Worm (Caenorhabditis elegans) whole organism, L1 larva: ENCODE results near the gene ZK1320.7.

ENCODE experiments used
- aha-1 ChIP-seq: fragments of 150-350 bp; optimal IDR thresholded peaks from 2 replicates; lab custom pipeline; 2014; ENCODE audit warnings: missing biosample characterization, missing genetic modification characterization
- aly-2 ChIP-seq: fragments of 150-350 bp; optimal IDR thresholded peaks from 2 replicates; lab custom pipeline; 2014; ENCODE audit warnings: missing biosample characterization, missing genetic modification characterization
- ama-1 ChIP-seq: fragments of 150-350 bp; optimal IDR thresholded peaks from 2 replicates; lab custom pipeline; 2014
- ceh-8 ChIP-seq: fragments of 200-800 bp; sonication (Bioruptor generic); optimal IDR thresholded peaks from 2 replicates; lab custom pipeline; 2018; ENCODE audit warnings: mild to moderate bottlenecking, missing genetic modification characterization, moderate library complexity, missing compliant biosample characterization
- ceh-82 ChIP-seq, 3 experiments: fragments of 150-350 bp in 1 of 3; sonication (generic microtip) in 2 of 3; optimal IDR thresholded peaks; 2 replicates each; lab custom pipeline; 2014 to 2017; ENCODE audit warnings: missing biosample characterization in 3 of 3, missing genetic modification characterization in 3 of 3
- ces-1 ChIP-seq: fragments of 150-350 bp; optimal IDR thresholded peaks from 2 replicates; lab custom pipeline; 2014; ENCODE audit warnings: missing biosample characterization, missing genetic modification reagents, missing genetic modification characterization
- dpl-1 ChIP-seq, 3 experiments: fragments of 150-350 bp in 2 of 3; sonication (generic microtip) in 1 of 3; optimal IDR thresholded peaks; 2 replicates each; lab custom pipeline; 2014 to 2017; ENCODE audit warnings: missing biosample characterization in 3 of 3, missing genetic modification characterization in 3 of 3, missing genetic modification reagents in 3 of 3
- dsc-1 ChIP-seq: sonication (generic microtip); optimal IDR thresholded peaks from 2 replicates; lab custom pipeline; 2016; ENCODE audit warnings: mild to moderate bottlenecking, missing genetic modification characterization, missing compliant biosample characterization
- efl-1 ChIP-seq, 4 experiments: fragments of 150-350 bp; optimal IDR thresholded peaks in 3 of 4; peaks in 1 of 4; 1 replicate in 1 of 4; 2 replicates in 3 of 4; lab custom pipeline; 2014; ENCODE audit warnings: missing biosample characterization in 2 of 4, missing genetic modification characterization in 2 of 4, missing genetic modification reagents in 2 of 4
- efl-3 ChIP-seq: fragments of 200-800 bp; sonication (Bioruptor generic); optimal IDR thresholded peaks from 2 replicates; lab custom pipeline; 2018; ENCODE audit warnings: mild to moderate bottlenecking, missing genetic modification characterization, missing compliant biosample characterization
- egl-13 ChIP-seq: sonication (generic microtip); optimal IDR thresholded peaks from 2 replicates; lab custom pipeline; 2016; ENCODE audit warnings: missing genotype, missing genetic modification reagents, missing genetic modification characterization, missing compliant biosample characterization
- fkh-10 ChIP-seq: sonication (generic microtip); optimal IDR thresholded peaks from 2 replicates; lab custom pipeline; 2017; ENCODE audit warnings: missing biosample characterization, missing genetic modification reagents, missing genetic modification characterization
- hlh-4 ChIP-seq: sonication (generic microtip); optimal IDR thresholded peaks from 2 replicates; lab custom pipeline; 2016; ENCODE audit warnings: mild to moderate bottlenecking, missing genetic modification characterization, missing compliant biosample characterization
- irx-1 ChIP-seq: sonication (generic microtip); optimal IDR thresholded peaks from 2 replicates; lab custom pipeline; 2016; ENCODE audit warnings: missing genetic modification characterization, missing compliant biosample characterization
- lin-15B ChIP-seq: fragments of 150-350 bp; sonication (generic microtip); optimal IDR thresholded peaks from 3 replicates; lab custom pipeline; 2014; ENCODE audit warnings: missing biosample characterization, missing genetic modification characterization
- lin-35 ChIP-seq, 2 experiments: fragments of 150-350 bp; optimal IDR thresholded peaks; 2 replicates each; lab custom pipeline; 2014; ENCODE audit warnings: missing biosample characterization in 2 of 2, missing genetic modification characterization in 2 of 2, missing genetic modification reagents in 2 of 2
- lin-39 ChIP-seq: fragments of 150-350 bp; optimal IDR thresholded peaks from 2 replicates; lab custom pipeline; 2014; ENCODE audit warnings: missing biosample characterization, missing genetic modification reagents, missing genetic modification characterization
- lir-3 ChIP-seq: sonication (generic microtip); optimal IDR thresholded peaks from 2 replicates; lab custom pipeline; 2016; ENCODE audit warnings: mild to moderate bottlenecking, missing genetic modification characterization, moderate library complexity, missing compliant biosample characterization; ENCODE audit not compliant: poor library complexity
- mab-9 ChIP-seq: fragments of 200-800 bp; sonication (Bioruptor generic); IDR thresholded peaks from 2 replicates; pipeline ENCODE4 v1.3.6; 2022; ENCODE audit warnings: missing genetic modification reagents, missing genetic modification characterization, missing compliant biosample characterization
- mdl-1 ChIP-seq, 2 experiments: fragments of 150-350 bp; optimal IDR thresholded peaks; 2 replicates each; lab custom pipeline; 2014 to 2017; ENCODE audit warnings: missing biosample characterization in 2 of 2, missing genetic modification characterization in 2 of 2, inconsistent platforms in 1 of 2
- nhr-12 ChIP-seq: sonication (generic microtip); optimal IDR thresholded peaks from 2 replicates; lab custom pipeline; 2017; ENCODE audit warnings: missing biosample characterization, missing genetic modification characterization
- nhr-237 ChIP-seq: fragments of 150-350 bp; optimal IDR thresholded peaks from 2 replicates; lab custom pipeline; 2014; ENCODE audit warnings: missing biosample characterization, missing genetic modification characterization
- nhr-28 ChIP-seq: fragments of 150-350 bp; optimal IDR thresholded peaks from 2 replicates; lab custom pipeline; 2014; ENCODE audit warnings: missing biosample characterization, missing genetic modification characterization
- nhr-71 ChIP-seq: sonication (generic microtip); optimal IDR thresholded peaks from 2 replicates; lab custom pipeline; 2016; ENCODE audit warnings: mild to moderate bottlenecking, missing genetic modification characterization, moderate library complexity, missing compliant biosample characterization
- nhr-76 ChIP-seq: sonication (generic microtip); optimal IDR thresholded peaks from 2 replicates; lab custom pipeline; 2017; ENCODE audit warnings: missing biosample characterization, missing genetic modification characterization
- nhr-77 ChIP-seq: fragments of 150-350 bp; optimal IDR thresholded peaks from 2 replicates; lab custom pipeline; 2014; ENCODE audit warnings: missing biosample characterization, missing genetic modification characterization
- nhr-84 ChIP-seq: sonication (generic microtip); optimal IDR thresholded peaks from 2 replicates; lab custom pipeline; 2017; ENCODE audit warnings: missing biosample characterization, missing genetic modification characterization
- nhr-85 ChIP-seq: sonication (generic microtip); peaks from one replicate; lab custom pipeline; 2016; ENCODE audit warnings: missing genetic modification characterization, inconsistent platforms, missing compliant biosample characterization
- pag-3 ChIP-seq: sonication (generic microtip); optimal IDR thresholded peaks from 2 replicates; lab custom pipeline; 2017; ENCODE audit warnings: missing genetic modification characterization, mild to moderate bottlenecking, missing compliant biosample characterization, antibody characterized with exemption, borderline replicate concordance; ENCODE audit not compliant: insufficient read depth
- pax-3 ChIP-seq: fragments of 200-800 bp; sonication (Bioruptor generic); optimal IDR thresholded peaks from 2 replicates; lab custom pipeline; 2018; ENCODE audit warnings: mild to moderate bottlenecking, missing genetic modification characterization, moderate library complexity, missing compliant biosample characterization
- rnt-1 ChIP-seq: sonication (generic microtip); optimal IDR thresholded peaks from 2 replicates; lab custom pipeline; 2016; ENCODE audit warnings: mild to moderate bottlenecking, missing genetic modification characterization, moderate library complexity, missing compliant biosample characterization
- snpc-4 ChIP-seq: fragments of 150-350 bp; optimal IDR thresholded peaks from 2 replicates; lab custom pipeline; 2014; ENCODE audit warnings: missing biosample characterization, missing genetic modification characterization
- swsn-7 ChIP-seq: sonication (generic microtip); optimal IDR thresholded peaks from 2 replicates; lab custom pipeline; 2016; ENCODE audit warnings: missing genetic modification characterization, missing compliant biosample characterization
- unc-30 ChIP-seq: sonication (generic microtip); optimal IDR thresholded peaks from 2 replicates; lab custom pipeline; 2017; ENCODE audit warnings: missing biosample characterization, missing genetic modification characterization
- unc-62 ChIP-seq: fragments of 150-350 bp; optimal IDR thresholded peaks from 2 replicates; lab custom pipeline; 2014; ENCODE audit warnings: missing biosample characterization, missing genetic modification reagents, missing genetic modification characterization
- unc-86 ChIP-seq: sonication (generic microtip); optimal IDR thresholded peaks from 2 replicates; lab custom pipeline; 2016; ENCODE audit warnings: missing genetic modification characterization, missing compliant biosample characterization
- vab-15 ChIP-seq: sonication (generic microtip); optimal IDR thresholded peaks from 2 replicates; lab custom pipeline; 2017; ENCODE audit warnings: missing genotype, mild to moderate bottlenecking, missing genetic modification characterization, missing compliant biosample characterization
- xbp-1 ChIP-seq: sonication (generic microtip); optimal IDR thresholded peaks from 2 replicates; lab custom pipeline; 2016; ENCODE audit warnings: missing genetic modification characterization, missing compliant biosample characterization
- zip-4 ChIP-seq: fragments of 200-800 bp; sonication (Bioruptor generic); optimal IDR thresholded peaks from 2 replicates; lab custom pipeline; 2018; ENCODE audit warnings: mild to moderate bottlenecking, missing genetic modification characterization, moderate library complexity, missing compliant biosample characterization
- ztf-11 ChIP-seq, 2 experiments: sonication (generic microtip); optimal IDR thresholded peaks; 2 replicates each; lab custom pipeline; 2016 to 2017; ENCODE audit warnings: missing genetic modification characterization in 2 of 2, missing biosample characterization in 1 of 2, missing compliant biosample characterization in 1 of 2

ZK1320.7 gene

ce11 chrII:9625930-9626329 is 45.5 kb upstream of the ZK1320.7 start:
- no peak for TF ChIP-seq vab-15 (tag; lab: Kevin White, UChicago)
- no peak for TF ChIP-seq mdl-1 (tag; optimal IDR thresholded peaks at IDR 0.05; lab: Kevin White, UChicago)
- TF ChIP-seq nhr-77 (tag; lab: Kevin White, UChicago) = no peak
- no peak for TF ChIP-seq lin-15B (tag; lab: Kevin White, UChicago)
- no peak for TF ChIP-seq rnt-1 (tag; lab: Kevin White, UChicago)
- TF ChIP-seq ama-1 (lab: Kevin White, UChicago) = no peak
- no peak for TF ChIP-seq xbp-1
- TF ChIP-seq nhr-12 (tag; lab: Kevin White, UChicago) = no peak
- TF ChIP-seq dsc-1 (tag; lab: Kevin White, UChicago) = no peak
- no peak for TF ChIP-seq irx-1 (tag; lab: Kevin White, UChicago)
- no peak for TF ChIP-seq ceh-82 (tag; optimal IDR thresholded peaks at IDR 0.05; lab: Kevin White, UChicago)
- TF ChIP-seq ceh-8 (GFP tag; lab: Kevin White, UChicago) = no peak
- TF ChIP-seq unc-86 (tag; lab: Kevin White, UChicago) = no peak
- TF ChIP-seq snpc-4 (tag; lab: Kevin White, UChicago) = no peak
- TF ChIP-seq efl-3 (GFP tag; lab: Kevin White, UChicago) = no peak
- no peak for TF ChIP-seq zip-4
- TF ChIP-seq nhr-84 = no peak
- TF ChIP-seq unc-30 (tag; lab: Kevin White, UChicago) = no peak
- TF ChIP-seq egl-13 (tag; lab: Kevin White, UChicago) = no peak

ce11 chrII:9636300-9636699 is 35.1 kb upstream of the ZK1320.7 start, which contains the start of gene ZK1307.7:
Gene ZK1307.7, plus strand, starts transcription at chrII:9636600.
- TF ChIP-seq mab-9 (GFP tag; lab: Robert Waterston, UW) = no peak
- no peak for TF ChIP-seq unc-62 (GFP tag; lab: Kevin White, UChicago)
- no peak for TF ChIP-seq aha-1 (tag; lab: Kevin White, UChicago)
- no peak for TF ChIP-seq dsc-1 (tag; lab: Kevin White, UChicago)
- TF ChIP-seq unc-86 (tag; lab: Kevin White, UChicago) = no peak
- TF ChIP-seq hlh-4 (tag; lab: Kevin White, UChicago) = no peak
- no peak for TF ChIP-seq nhr-85 (tag; lab: Kevin White, UChicago)
- no peak for TF ChIP-seq nhr-237 (tag; lab: Kevin White, UChicago)
- TF ChIP-seq lin-35 (GFP tag; optimal IDR thresholded peaks at IDR 0.05; lab: Kevin White, UChicago) = no peak
- no peak for TF ChIP-seq nhr-28 (tag; lab: Kevin White, UChicago)
- no peak for TF ChIP-seq irx-1 (tag; lab: Kevin White, UChicago)
- TF ChIP-seq efl-3 (GFP tag; lab: Kevin White, UChicago) = no peak
- TF ChIP-seq aly-2 (tag; lab: Kevin White, UChicago) = no peak
- TF ChIP-seq pax-3 (tag; lab: Kevin White, UChicago) = no peak
- no peak for TF ChIP-seq swsn-7
- no peak for TF ChIP-seq efl-1 (optimal IDR thresholded peaks at IDR 0.05; lab: Kevin White, UChicago)
- TF ChIP-seq efl-1 (GFP tag; optimal IDR thresholded peaks at IDR 0.05 in 1 of 2; lab: Kevin White, UChicago) = no peak
- TF ChIP-seq lin-15B (tag; lab: Kevin White, UChicago) = no peak
- no peak for TF ChIP-seq lir-3
- TF ChIP-seq fkh-10 (GFP tag; lab: Kevin White, UChicago) = no peak

- TF ChIP-seq pag-3 (no peak), ztf-11 (tag; optimal IDR thresholded peaks at IDR 0.05; lab: Kevin White, UChicago) (no peak), nhr-237 (tag; lab: Kevin White, UChicago) (no peak), nhr-71 (tag; lab: Kevin White, UChicago) (no peak), vab-15 (tag; lab: Kevin White, UChicago) (no peak), lin-39 (tag; lab: Kevin White, UChicago) (no peak), nhr-76 (no peak), dpl-1 (GFP tag; optimal IDR thresholded peaks at IDR 0.05; lab: Kevin White, UChicago) (no peak), pax-3 (tag; lab: Kevin White, UChicago) (no peak), ces-1 (GFP tag; lab: Kevin White, UChicago) (no peak)
Observed at ce11 chrII:9644438-9644837, 27.0 kb upstream of the ZK1320.7 start, which contains the start of gene fzr-1. Gene fzr-1, minus strand, starts transcription at chrII:9644466.
